Fruit fly (Drosophila melanogaster) whole organism, embryonic: ENCODE data around the gene pbl.

Experiments used
- ATbp ChIP-seq: fragments of 200-800 bp; sonication (Bioruptor generic); optimal IDR thresholded peaks from 2 replicates; lab custom pipeline; 2017; ENCODE audit warnings: missing biosample characterization, mild to moderate bottlenecking, missing genetic modification characterization, missing genetic modification reagents
- Abd-B ChIP-seq: fragments of 200-800 bp; sonication (Bioruptor generic); optimal IDR thresholded peaks from 2 replicates; lab custom pipeline; 2018; ENCODE audit warnings: missing biosample characterization, mild to moderate bottlenecking, missing genetic modification characterization, moderate library complexity
- Antp ChIP-seq: fragments of 200-800 bp; sonication (Bioruptor generic); optimal IDR thresholded peaks from 3 replicates; lab custom pipeline; 2016; ENCODE audit warnings: missing biosample characterization, missing genetic modification characterization
- BEAF-32 ChIP-seq: fragments of 200-800 bp; sonication (Bioruptor generic); optimal IDR thresholded peaks from 3 replicates; lab custom pipeline; 2017; ENCODE audit warnings: missing biosample characterization, missing genetic modification characterization, mild to moderate bottlenecking, moderate library complexity, missing genetic modification reagents
- BtbVII ChIP-seq: fragments of 200-800 bp; sonication (Bioruptor generic); optimal IDR thresholded peaks from 3 replicates; lab custom pipeline; 2017; ENCODE audit warnings: missing biosample characterization, mild to moderate bottlenecking, missing genetic modification characterization
- CG10366 ChIP-seq: fragments of 200-800 bp; sonication (Bioruptor generic); IDR thresholded peaks from 2 replicates; pipeline ENCODE4 v1.3.6; 2022; ENCODE audit warnings: missing biosample characterization, missing genetic modification characterization
- CG12155 ChIP-seq: fragments of 200-800 bp; sonication (Bioruptor generic); optimal IDR thresholded peaks from 3 replicates; lab custom pipeline; 2016; ENCODE audit warnings: missing biosample characterization, missing genetic modification characterization
- CG12391 ChIP-seq: fragments of 200-800 bp; sonication (Bioruptor generic); optimal IDR thresholded peaks from 3 replicates; lab custom pipeline; 2018; ENCODE audit warnings: missing biosample characterization, mild to moderate bottlenecking, missing genetic modification characterization, moderate library complexity
- CG12942 ChIP-seq: fragments of 200-800 bp; sonication (Bioruptor generic); optimal IDR thresholded peaks from 3 replicates; lab custom pipeline; 2016; ENCODE audit warnings: missing biosample characterization, missing genetic modification characterization
- CG2202 ChIP-seq: fragments of 200-800 bp; sonication (Bioruptor generic); optimal IDR thresholded peaks from 2 replicates; lab custom pipeline; 2018; ENCODE audit warnings: missing biosample characterization, mild to moderate bottlenecking, missing genetic modification characterization
- CG2889 ChIP-seq: fragments of 200-800 bp; sonication (Bioruptor generic); IDR thresholded peaks from 3 replicates; pipeline ENCODE4 v1.3.6; 2022; ENCODE audit warnings: missing biosample characterization, missing genetic modification characterization
- CG43689 ChIP-seq: fragments of 200-800 bp; sonication (Bioruptor generic); IDR thresholded peaks from 2 replicates; pipeline ENCODE4 v1.3.6; 2022; ENCODE audit warnings: missing biosample characterization, missing genetic modification characterization
- Eip74EF ChIP-seq, 2 experiments: fragments of 200-800 bp in 1 of 2; fragments of >200 bp in 1 of 2; sonication (Bioruptor generic) in 1 of 2; optimal IDR thresholded peaks; 2 replicates each; lab custom pipeline; 2017 to 2019; ENCODE audit warnings: missing biosample characterization in 2 of 2, missing genetic modification characterization in 2 of 2, mild to moderate bottlenecking in 1 of 2, moderate library complexity in 1 of 2
- Gug ChIP-seq: fragments of 200-800 bp; sonication (Bioruptor generic); IDR thresholded peaks from 4 replicates; pipeline ENCODE4 v1.3.6; 2022; ENCODE audit warnings: missing biosample characterization, missing genetic modification characterization
- H15 ChIP-seq: fragments of 200-800 bp; sonication (Bioruptor generic); IDR thresholded peaks from 3 replicates; pipeline ENCODE4 v1.3.6; 2022; ENCODE audit warnings: missing biosample characterization, missing genetic modification characterization
- HLHmδ ChIP-seq: fragments of 200-800 bp; sonication (Bioruptor generic); optimal IDR thresholded peaks from 2 replicates; lab custom pipeline; 2018; ENCODE audit warnings: missing biosample characterization, mild to moderate bottlenecking, missing genetic modification characterization, moderate library complexity
- Kr ChIP-seq: fragments of 200-800 bp; sonication (Bioruptor generic); optimal IDR thresholded peaks from 2 replicates; lab custom pipeline; 2017; ENCODE audit warnings: missing biosample characterization, mild to moderate bottlenecking, missing genetic modification characterization
- Lhr ChIP-seq: fragments of 200-800 bp; sonication (Bioruptor generic); optimal IDR thresholded peaks from 3 replicates; lab custom pipeline; 2017; ENCODE audit warnings: mild to moderate bottlenecking, missing biosample characterization, missing genetic modification reagents, missing genetic modification characterization
- Mes4 ChIP-seq: fragments of 200-800 bp; sonication (Bioruptor generic); optimal IDR thresholded peaks from 2 replicates; lab custom pipeline; 2016; ENCODE audit warnings: missing biosample characterization, missing genetic modification characterization
- Mrtf ChIP-seq: fragments of 200-800 bp; sonication (Bioruptor generic); IDR thresholded peaks from 3 replicates; pipeline ENCODE4 v1.3.6; 2022; ENCODE audit warnings: missing biosample characterization, missing genetic modification characterization
- Nf-YB ChIP-seq: fragments of 200-800 bp; sonication (Bioruptor generic); optimal IDR thresholded peaks from 3 replicates; lab custom pipeline; 2019; ENCODE audit warnings: missing biosample characterization, mild to moderate bottlenecking, missing genetic modification characterization, moderate library complexity
- Oli ChIP-seq: fragments of 200-800 bp; sonication (Bioruptor generic); optimal IDR thresholded peaks from 2 replicates; lab custom pipeline; 2018; ENCODE audit warnings: missing biosample characterization, mild to moderate bottlenecking, missing genetic modification characterization, moderate library complexity
- PHDP ChIP-seq: fragments of 200-800 bp; sonication (Bioruptor generic); optimal IDR thresholded peaks from 3 replicates; lab custom pipeline; 2018; ENCODE audit warnings: missing biosample characterization, mild to moderate bottlenecking, missing genetic modification characterization, moderate library complexity
- Ptx1 ChIP-seq: fragments of 200-800 bp; sonication (Bioruptor generic); IDR thresholded peaks from 2 replicates; pipeline ENCODE4 v1.3.6; 2022; ENCODE audit warnings: missing biosample characterization, missing genetic modification characterization
- Spps ChIP-seq: fragments of 200-800 bp; sonication (Bioruptor generic); optimal IDR thresholded peaks from 2 replicates; lab custom pipeline; 2018; ENCODE audit warnings: missing biosample characterization, mild to moderate bottlenecking, missing genetic modification characterization
- Sry-β ChIP-seq: fragments of 200-800 bp; sonication (Bioruptor generic); optimal IDR thresholded peaks from 2 replicates; lab custom pipeline; 2018; ENCODE audit warnings: missing biosample characterization, mild to moderate bottlenecking, missing genetic modification characterization, moderate library complexity
- Sry-δ ChIP-seq: fragments of 200-800 bp; sonication (Bioruptor generic); optimal IDR thresholded peaks from 2 replicates; lab custom pipeline; 2016; ENCODE audit warnings: missing biosample characterization, missing genetic modification characterization
- YL-1 ChIP-seq: fragments of 200-800 bp; sonication (Bioruptor generic); optimal IDR thresholded peaks from 3 replicates; lab custom pipeline; 2017; ENCODE audit warnings: missing biosample characterization, mild to moderate bottlenecking, missing genetic modification characterization
- ase ChIP-seq: fragments of 200-800 bp; sonication (Bioruptor generic); IDR thresholded peaks from 3 replicates; pipeline ENCODE4 v1.3.6; 2022; ENCODE audit warnings: missing biosample characterization, missing genetic modification characterization
- bab2 ChIP-seq: fragments of 200-800 bp; sonication (Bioruptor generic); optimal IDR thresholded peaks from 2 replicates; lab custom pipeline; 2016; ENCODE audit warnings: missing biosample characterization, missing genetic modification characterization
- chif ChIP-seq, 2 experiments: fragments of 200-800 bp; sonication (Bioruptor generic); optimal IDR thresholded peaks; 3 replicates each; lab custom pipeline; 2016; ENCODE audit warnings: missing biosample characterization in 2 of 2, missing genetic modification characterization in 2 of 2
- dysf ChIP-seq: fragments of 200-800 bp; sonication (Bioruptor generic); IDR thresholded peaks from 3 replicates; pipeline ENCODE4 v1.3.6; 2022; ENCODE audit warnings: missing biosample characterization, missing genetic modification characterization
- emc ChIP-seq: fragments of 200-800 bp; sonication (Bioruptor generic); optimal IDR thresholded peaks from 2 replicates; lab custom pipeline; 2016; ENCODE audit warnings: missing biosample characterization, missing genetic modification characterization
- eyg ChIP-seq: fragments of 200-800 bp; sonication (Bioruptor generic); optimal IDR thresholded peaks from 3 replicates; lab custom pipeline; 2016; ENCODE audit warnings: missing biosample characterization, missing genetic modification characterization
- fu2 ChIP-seq: fragments of 200-800 bp; sonication (Bioruptor generic); optimal IDR thresholded peaks from 2 replicates; lab custom pipeline; 2016; ENCODE audit warnings: missing biosample characterization, missing genetic modification characterization
- hkb ChIP-seq, 2 experiments: fragments of 200-800 bp in 1 of 2; fragments of >200 bp in 1 of 2; sonication (Bioruptor generic) in 1 of 2; IDR thresholded peaks in 1 of 2; optimal IDR thresholded peaks in 1 of 2; 2 replicates each; pipeline versions ENCODE4 v1.3.6 to Lab custom; 2017 to 2022; ENCODE audit warnings: missing biosample characterization in 1 of 2, missing genetic modification characterization in 1 of 2
- jing ChIP-seq: fragments of 200-800 bp; sonication (Bioruptor generic); optimal IDR thresholded peaks from 2 replicates; lab custom pipeline; 2018; ENCODE audit warnings: missing biosample characterization, mild to moderate bottlenecking, missing genetic modification characterization
- otp ChIP-seq: fragments of 200-800 bp; sonication (Bioruptor generic); IDR thresholded peaks from 3 replicates; pipeline ENCODE4, ENCODE4 v1.3.6; 2022; ENCODE audit warnings: missing biosample characterization, missing genetic modification characterization
- pita ChIP-seq: fragments of 200-800 bp; sonication (Bioruptor generic); optimal IDR thresholded peaks from 2 replicates; lab custom pipeline; 2017; ENCODE audit warnings: missing biosample characterization, mild to moderate bottlenecking, missing genetic modification characterization
- prd ChIP-seq, 3 experiments: fragments of >200 bp in 2 of 3; fragments of 200-800 bp in 1 of 3; sonication (Bioruptor generic) in 1 of 3; optimal IDR thresholded peaks in 2 of 3; IDR thresholded peaks in 1 of 3; 2 replicates in 2 of 3; 3 replicates in 1 of 3; pipeline versions ENCODE4 v1.3.6 to Lab custom; 2017 to 2022; ENCODE audit warnings: missing biosample characterization in 1 of 3, missing genetic modification characterization in 1 of 3
- pros ChIP-seq: fragments of 200-800 bp; sonication (Bioruptor generic); optimal IDR thresholded peaks from 3 replicates; lab custom pipeline; 2019; ENCODE audit warnings: missing biosample characterization, mild to moderate bottlenecking, missing genetic modification characterization, moderate library complexity
- psq ChIP-seq: fragments of 200-800 bp; sonication (Bioruptor generic); optimal IDR thresholded peaks from 2 replicates; lab custom pipeline; 2017; ENCODE audit warnings: missing biosample characterization, missing genetic modification characterization
- ranshi ChIP-seq: fragments of 200-800 bp; sonication (Bioruptor generic); IDR thresholded peaks from 2 replicates; pipeline ENCODE4 v1.3.6; 2022; ENCODE audit warnings: missing biosample characterization, missing genetic modification characterization
- rib ChIP-seq: fragments of 200-800 bp; sonication (Bioruptor generic); IDR thresholded peaks from 2 replicates; pipeline ENCODE4 v1.3.6; 2022; ENCODE audit warnings: missing biosample characterization, missing genetic modification characterization
- sd ChIP-seq: fragments of 200-800 bp; sonication (Bioruptor generic); optimal IDR thresholded peaks from 3 replicates; lab custom pipeline; 2018; ENCODE audit warnings: missing biosample characterization, mild to moderate bottlenecking, missing genetic modification characterization, moderate library complexity
- toy ChIP-seq: fragments of 200-800 bp; sonication (Bioruptor generic); IDR thresholded peaks from 2 replicates; pipeline ENCODE4 v1.3.6; 2022; ENCODE audit warnings: missing biosample characterization, missing genetic modification characterization
- vvl ChIP-seq: fragments of 200-800 bp; sonication (Bioruptor generic); IDR thresholded peaks from 2 replicates; pipeline ENCODE4 v1.3.6; 2022; ENCODE audit warnings: missing biosample characterization, missing genetic modification characterization
- wdn ChIP-seq: fragments of 200-800 bp; sonication (Bioruptor generic); IDR thresholded peaks from 2 replicates; pipeline ENCODE4 v1.3.6; 2022; ENCODE audit warnings: missing biosample characterization, missing genetic modification characterization
- zen ChIP-seq: fragments of 200-800 bp; sonication (Bioruptor generic); optimal IDR thresholded peaks from 3 replicates; lab custom pipeline; 2018; ENCODE audit warnings: missing biosample characterization, mild to moderate bottlenecking, missing genetic modification characterization, moderate library complexity

Gene pbl

DNA sequence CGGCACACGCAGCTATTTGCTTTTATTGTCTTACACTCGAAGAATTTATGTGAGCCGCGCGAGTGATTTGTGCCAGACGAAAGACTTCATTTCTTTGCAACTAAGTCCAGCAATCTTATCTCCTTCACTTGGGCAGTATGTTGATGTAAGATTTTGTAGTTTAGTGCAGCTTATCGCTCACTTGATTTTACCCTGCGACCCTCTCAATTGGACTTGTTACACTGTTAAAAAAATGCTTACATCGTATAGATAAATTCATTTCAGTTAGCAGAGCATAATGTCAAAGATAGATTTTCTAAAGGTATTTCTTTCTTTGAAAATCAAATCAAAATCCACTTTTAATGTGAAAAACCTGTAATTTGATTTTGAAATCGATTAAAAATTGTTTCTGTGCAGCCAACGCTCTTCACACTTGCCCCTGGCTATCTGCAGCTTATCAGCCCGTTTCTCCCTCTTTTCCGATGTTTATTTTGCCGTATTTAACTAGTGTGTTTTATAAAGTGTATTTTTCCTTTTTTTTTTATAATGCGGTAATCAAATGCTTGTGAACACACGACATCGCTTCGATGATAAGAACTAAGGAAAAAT is 60.9 kb downstream of the pbl start (continued):
- TF ChIP-seq Sry-β (GFP tag; lab: Kevin White, UChicago) = peak; percentile 22
- peak in 1 of 2 experiments; percentile 83 for TF ChIP-seq Eip74EF (GFP tag; optimal IDR thresholded peaks at IDR 0.05; lab: Kevin White, UChicago)
- TF ChIP-seq emc (GFP tag; lab: Kevin White, UChicago) = peak; percentile 76
- TF ChIP-seq bab2 (GFP tag; lab: Kevin White, UChicago) = peak; percentile 85
- TF ChIP-seq ATbp (GFP tag; lab: Kevin White, UChicago) = peak; percentile 75
- no peak for TF ChIP-seq pita (GFP tag; lab: Kevin White, UChicago)
- peak; percentile 74 for TF ChIP-seq Mes4
- peak; percentile 90 for TF ChIP-seq Ptx1 (GFP tag; lab: Robert Waterston, UW)
- TF ChIP-seq prd (optimal IDR thresholded peaks at IDR 0.05; lab: Kevin White, UChicago) = no peak
- TF ChIP-seq prd (GFP tag; IDR thresholded peaks at IDR 0.05; lab: Robert Waterston, UW) = peak; percentile 88
- TF ChIP-seq fu2 (GFP tag; lab: Kevin White, UChicago) = peak; percentile 84
- 0 out of 2 replicates have a peak, but pooled peaks have one; percentile 54 for TF ChIP-seq CG43689
- no peak for TF ChIP-seq YL-1 (GFP tag; lab: Kevin White, UChicago)
- TF ChIP-seq ase = peak; percentile 81
- TF ChIP-seq CG10366 (GFP tag; lab: Robert Waterston, UW) = peak; percentile 85
- TF ChIP-seq pros (GFP tag; lab: Kevin White, UChicago) = peak; percentile 57
- peak; percentile 65 for TF ChIP-seq zen
- peak; percentile 88 for TF ChIP-seq BtbVII (GFP tag; lab: Kevin White, UChicago)
- TF ChIP-seq rib (GFP tag; lab: Robert Waterston, UW) = peak; percentile 86
- peak; percentile 86 for TF ChIP-seq Antp (GFP tag; lab: Kevin White, UChicago)
- TF ChIP-seq Mrtf (GFP tag; lab: Robert Waterston, UW) = peak; percentile 86
- TF ChIP-seq sd (tag; lab: Kevin White, UChicago) = peak; percentile 81
- peak; percentile 91 for TF ChIP-seq vvl (GFP tag; lab: Robert Waterston, UW)
- no peak for TF ChIP-seq Kr (GFP tag; lab: Kevin White, UChicago)
- peak; percentile 61; the same call in 2 of the 3 replicates for TF ChIP-seq CG2889
- no peak for TF ChIP-seq BEAF-32 (GFP tag; lab: Kevin White, UChicago)
- peak; percentile 65 for TF ChIP-seq Sry-δ
- peak; percentile 74 for TF ChIP-seq eyg (GFP tag; lab: Kevin White, UChicago)
- peak; percentile 88 for TF ChIP-seq chif (GFP tag; optimal IDR thresholded peaks at IDR 0.05; lab: Kevin White, UChicago)
- peak; percentile 57 for TF ChIP-seq psq (GFP tag; lab: Kevin White, UChicago)
- TF ChIP-seq Lhr (GFP tag; lab: Kevin White, UChicago) = peak; percentile 21
- peak; percentile 88 for TF ChIP-seq Oli (tag; lab: Kevin White, UChicago)
- peak; percentile 66 for TF ChIP-seq jing (GFP tag; lab: Kevin White, UChicago)
- peak; percentile 91 for TF ChIP-seq dysf
- TF ChIP-seq ranshi = peak; percentile 87
- TF ChIP-seq Abd-B = peak; percentile 73
- peak; percentile 60 for TF ChIP-seq CG2202 (tag; lab: Kevin White, UChicago)
- TF ChIP-seq Nf-YB (GFP tag; lab: Kevin White, UChicago) = peak; percentile 70
- TF ChIP-seq wdn (GFP tag; lab: Robert Waterston, UW) = peak; percentile 85
- TF ChIP-seq CG12155 = peak; percentile 80
- peak; percentile 89 for TF ChIP-seq PHDP (tag; lab: Kevin White, UChicago)
- peak; percentile 89 for TF ChIP-seq CG12391
- peak; percentile 68 for TF ChIP-seq Spps (tag; lab: Kevin White, UChicago)
- no peak for TF ChIP-seq hkb (optimal IDR thresholded peaks at IDR 0.05; lab: Kevin White, UChicago)
- peak; percentile 92 for TF ChIP-seq hkb (GFP tag; IDR thresholded peaks at IDR 0.05; lab: Robert Waterston, UW)
- peak; percentile 64; the same call in 3 of the 4 replicates for TF ChIP-seq Gug (GFP tag; lab: Robert Waterston, UW)
- TF ChIP-seq H15 (GFP tag; lab: Robert Waterston, UW) = peak; percentile 87
- no peak for TF ChIP-seq HLHmδ
- peak; percentile 84 for TF ChIP-seq otp (GFP tag; lab: Robert Waterston, UW)
- TF ChIP-seq toy (GFP tag; lab: Robert Waterston, UW) = peak; percentile 74
- TF ChIP-seq CG12942 = peak; percentile 69
